Fruit fly (Drosophila melanogaster) whole organism: ENCODE data around the gene CG14013.

Experiments
- CG8478 ChIP-seq: fragments of >200 bp; optimal IDR thresholded peaks from 2 replicates; lab custom pipeline; 2018; ENCODE audit warnings: inconsistent platforms
- EcR ChIP-seq, 2 experiments: fragments of >200 bp; optimal IDR thresholded peaks; 2 replicates each; lab custom pipeline; 2017; ENCODE audit warnings: missing biosample characterization in 2 of 2, missing genetic modification characterization in 2 of 2, missing genetic modification reagents in 2 of 2
- pan ChIP-seq: fragments of >200 bp; optimal IDR thresholded peaks from 2 replicates; lab custom pipeline; 2017
- psq ChIP-seq: fragments of >200 bp; optimal IDR thresholded peaks from 2 replicates; lab custom pipeline; 2017
- usp ChIP-seq: fragments of >200 bp; optimal IDR thresholded peaks from 2 replicates; lab custom pipeline; 2017; ENCODE audit warnings: missing biosample characterization, missing genetic modification characterization, mixed read lengths

DNA sequence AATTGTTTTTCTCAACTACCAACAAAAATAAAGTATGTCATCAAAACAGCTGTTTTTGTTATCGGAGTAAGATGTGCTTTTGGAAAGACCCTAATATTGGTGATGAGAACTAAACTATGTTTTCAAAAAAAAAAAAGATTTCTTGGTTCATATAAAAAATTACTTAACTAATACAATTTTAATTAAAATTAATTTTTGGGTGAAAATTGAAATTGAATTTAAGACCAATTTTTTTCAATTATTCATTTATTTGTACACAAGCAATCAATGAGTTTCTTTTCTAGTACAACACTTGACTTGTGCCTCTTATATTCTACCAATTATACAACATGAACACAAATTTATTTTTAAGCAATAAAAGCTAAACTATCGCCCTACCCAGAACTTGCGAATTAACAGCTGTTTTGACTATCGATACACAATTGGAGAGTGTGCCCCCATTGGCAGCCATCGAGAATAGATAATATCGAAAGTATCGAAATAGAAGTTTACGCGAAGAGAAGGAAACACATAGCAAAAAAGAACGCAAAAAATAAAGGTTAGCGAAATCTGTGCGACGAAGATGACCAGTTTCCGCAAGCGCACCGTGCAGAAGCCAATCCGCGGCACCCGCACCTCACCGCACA is 29.7 kb downstream of the CG14013 start, which contains the start of the genes Vps52 and Elp4:
- no peak for TF ChIP-seq usp (GFP tag; lab: Kevin White, UChicago)
- TF ChIP-seq psq (lab: Kevin White, UChicago), result no peak
- no peak for TF ChIP-seq pan (lab: Kevin White, UChicago)
- no peak for TF ChIP-seq CG8478 (lab: Kevin White, UChicago)
- TF ChIP-seq EcR (GFP tag; optimal IDR thresholded peaks at IDR 0.05; lab: Kevin White, UChicago), result no peak
